Worm (Caenorhabditis elegans) whole organism, young adult: ENCODE data around the gene F37A8.1.

Experiments used
- B0035.1 ChIP-seq: sonication (generic microtip); optimal IDR thresholded peaks from 2 replicates; lab custom pipeline; 2016; ENCODE audit warnings: missing genetic modification characterization, mild to moderate bottlenecking, missing compliant biosample characterization, missing genotype, missing genetic modification reagents
- B0261.1 ChIP-seq: sonication (generic microtip); optimal IDR thresholded peaks from 2 replicates; lab custom pipeline; 2016; ENCODE audit warnings: mild to moderate bottlenecking, missing genetic modification characterization, moderate library complexity, missing compliant biosample characterization
- C06A6.2 ChIP-seq: fragments of 200-800 bp; sonication (Bioruptor generic); conservative IDR thresholded peaks from 2 replicates; pipeline ENCODE4 v1.3.6; 2022; ENCODE audit warnings: missing genetic modification characterization, missing compliant biosample characterization
- C17E4.6 ChIP-seq: fragments of 200-800 bp; sonication (Bioruptor generic); IDR thresholded peaks from 2 replicates; pipeline ENCODE4 v1.3.6; 2022; ENCODE audit warnings: missing genetic modification reagents, missing genetic modification characterization, missing compliant biosample characterization
- F39B2.1 ChIP-seq: fragments of 200-800 bp; sonication (Bioruptor generic); IDR thresholded peaks from 2 replicates; pipeline ENCODE4 v1.3.6; 2022; ENCODE audit warnings: missing genetic modification reagents, missing genetic modification characterization, missing compliant biosample characterization
- F57A8.1 ChIP-seq: fragments of 200-800 bp; sonication (Bioruptor generic); optimal IDR thresholded peaks from 2 replicates; lab custom pipeline; 2018; ENCODE audit warnings: mild to moderate bottlenecking, missing genetic modification characterization, moderate library complexity, missing compliant biosample characterization
- F57C9.4 ChIP-seq: sonication (generic microtip); optimal IDR thresholded peaks from 2 replicates; lab custom pipeline; 2017; ENCODE audit warnings: mild to moderate bottlenecking, missing genetic modification characterization, missing compliant biosample characterization
- Y56A3A.18 ChIP-seq: fragments of 200-800 bp; sonication (Bioruptor generic); IDR thresholded peaks from 2 replicates; pipeline ENCODE4 v1.3.6; 2022; ENCODE audit warnings: missing genetic modification reagents, missing genetic modification characterization, missing compliant biosample characterization
- Y67H2A.10 ChIP-seq: fragments of 200-800 bp; sonication (Bioruptor generic); conservative IDR thresholded peaks from 2 replicates; pipeline ENCODE4 v1.3.6; 2022; ENCODE audit warnings: missing genetic modification reagents, missing genetic modification characterization, missing compliant biosample characterization
- Y79H2A.3 ChIP-seq: fragments of 200-800 bp; sonication (Bioruptor generic); conservative IDR thresholded peaks from 2 replicates; pipeline ENCODE4 v1.3.6; 2022; ENCODE audit warnings: missing genetic modification reagents, missing genetic modification characterization, missing compliant biosample characterization
- ZK185.1 ChIP-seq: sonication (generic microtip); optimal IDR thresholded peaks from 2 replicates; lab custom pipeline; 2016; ENCODE audit warnings: mild to moderate bottlenecking, missing genetic modification characterization, missing compliant biosample characterization; ENCODE audit not compliant: poor library complexity, severe bottlenecking
- ama-1 ChIP-seq, 3 experiments: fragments of 150-350 bp in 1 of 3; sonication (generic microtip) in 2 of 3; optimal IDR thresholded peaks; 2 replicates each; lab custom pipeline; 2014 to 2018; ENCODE audit warnings: missing biosample characterization in 2 of 3, missing genetic modification characterization in 2 of 3, missing genetic modification reagents in 2 of 3
- aptf-3 ChIP-seq: fragments of 200-800 bp; sonication (Bioruptor generic); IDR thresholded peaks from 2 replicates; pipeline ENCODE4 v1.3.6; 2022; ENCODE audit warnings: missing genetic modification characterization, missing compliant biosample characterization
- athp-1 ChIP-seq: sonication (generic microtip); optimal IDR thresholded peaks from 2 replicates; lab custom pipeline; 2017; ENCODE audit warnings: mild to moderate bottlenecking, missing genetic modification characterization, missing compliant biosample characterization
- attf-3 ChIP-seq: fragments of 200-800 bp; sonication (Bioruptor generic); conservative IDR thresholded peaks from 2 replicates; pipeline ENCODE4 v1.3.6; 2022; ENCODE audit warnings: missing genetic modification reagents, missing genetic modification characterization, missing compliant biosample characterization
- attf-5 ChIP-seq: fragments of 200-800 bp; sonication (Bioruptor generic); optimal IDR thresholded peaks from 2 replicates; lab custom pipeline; 2018; ENCODE audit warnings: mild to moderate bottlenecking, missing genetic modification characterization, missing compliant biosample characterization
- attf-6 ChIP-seq: fragments of 200-800 bp; sonication (Bioruptor generic); IDR thresholded peaks from 2 replicates; pipeline ENCODE4 v1.3.6; 2022; ENCODE audit warnings: missing genetic modification reagents, missing genetic modification characterization, missing compliant biosample characterization
- cebp-1 ChIP-seq, 2 experiments: fragments of 200-800 bp in 1 of 2; sonication (Bioruptor generic) in 1 of 2; sonication (generic microtip) in 1 of 2; IDR thresholded peaks in 1 of 2; optimal IDR thresholded peaks in 1 of 2; 2 replicates each; pipeline versions ENCODE4 v1.3.6 to Lab custom; 2017 to 2022; ENCODE audit warnings: missing compliant biosample characterization in 2 of 2, missing genetic modification characterization in 2 of 2, mild to moderate bottlenecking in 1 of 2, missing genetic modification reagents in 1 of 2, moderate library complexity in 1 of 2
- cebp-2 ChIP-seq: fragments of 200-800 bp; sonication (Bioruptor generic); IDR thresholded peaks from 2 replicates; pipeline ENCODE4 v1.3.6; 2022; ENCODE audit warnings: missing genetic modification characterization, missing compliant biosample characterization
- ceh-100 ChIP-seq: fragments of 200-800 bp; sonication (Bioruptor generic); IDR thresholded peaks from 2 replicates; pipeline ENCODE4 v1.3.6; 2022; ENCODE audit warnings: missing genetic modification reagents, missing genetic modification characterization, missing compliant biosample characterization
- ceh-27 ChIP-seq: fragments of 200-800 bp; sonication (Bioruptor generic); optimal IDR thresholded peaks from 2 replicates; lab custom pipeline; 2018; ENCODE audit warnings: mild to moderate bottlenecking, missing genetic modification characterization, moderate library complexity, missing compliant biosample characterization
- ceh-79 ChIP-seq: sonication (generic microtip); optimal IDR thresholded peaks from 2 replicates; lab custom pipeline; 2017; ENCODE audit warnings: mild to moderate bottlenecking, missing genetic modification characterization, missing compliant biosample characterization
- chd-7 ChIP-seq: sonication (generic microtip); optimal IDR thresholded peaks from 2 replicates; lab custom pipeline; 2016; ENCODE audit warnings: mild to moderate bottlenecking, missing genetic modification characterization, moderate library complexity, missing compliant biosample characterization
- dox-1 ChIP-seq: fragments of 200-800 bp; sonication (Bioruptor generic); IDR thresholded peaks from 2 replicates; pipeline ENCODE4 v1.3.6; 2022; ENCODE audit warnings: missing genetic modification reagents, missing genetic modification characterization, missing compliant biosample characterization
- egl-18 ChIP-seq: fragments of 200-800 bp; sonication (Bioruptor generic); IDR thresholded peaks from 2 replicates; pipeline ENCODE4 v1.3.6; 2022; ENCODE audit warnings: missing genetic modification reagents, missing genetic modification characterization, missing compliant biosample characterization
- ets-4 ChIP-seq: fragments of 200-800 bp; sonication (Bioruptor generic); optimal IDR thresholded peaks from 2 replicates; lab custom pipeline; 2018; ENCODE audit warnings: mild to moderate bottlenecking, missing genetic modification characterization, missing compliant biosample characterization
- fkh-3 ChIP-seq: sonication (generic microtip); optimal IDR thresholded peaks from 2 replicates; lab custom pipeline; 2016; ENCODE audit warnings: mild to moderate bottlenecking, missing genetic modification characterization, missing compliant biosample characterization
- hlh-12 ChIP-seq: sonication (generic microtip); optimal IDR thresholded peaks from 2 replicates; lab custom pipeline; 2016; ENCODE audit warnings: missing genetic modification characterization, missing compliant biosample characterization
- hmg-20 ChIP-seq: fragments of 200-800 bp; sonication (Bioruptor generic); IDR thresholded peaks from 2 replicates; pipeline ENCODE4 v1.3.6; 2022; ENCODE audit warnings: missing genetic modification reagents, missing genetic modification characterization, missing compliant biosample characterization
- lag-1 ChIP-seq: fragments of 200-800 bp; sonication (Bioruptor generic); IDR thresholded peaks from 2 replicates; pipeline ENCODE4 v1.3.6; 2022; ENCODE audit warnings: missing genetic modification reagents, missing genetic modification characterization, missing compliant biosample characterization
- lin-35 ChIP-seq, 3 experiments: fragments of 150-350 bp in 2 of 3; sonication (generic microtip) in 1 of 3; optimal IDR thresholded peaks; 2 replicates each; lab custom pipeline; 2014 to 2018; ENCODE audit warnings: missing biosample characterization in 3 of 3, missing genetic modification characterization in 3 of 3, missing genetic modification reagents in 3 of 3
- lin-54 ChIP-seq: fragments of 200-800 bp; sonication (Bioruptor generic); optimal IDR thresholded peaks from 2 replicates; lab custom pipeline; 2018; ENCODE audit warnings: mild to moderate bottlenecking, missing genetic modification characterization, missing compliant biosample characterization
- lsl-1 ChIP-seq: fragments of 200-800 bp; sonication (Bioruptor generic); optimal IDR thresholded peaks from 2 replicates; lab custom pipeline; 2018; ENCODE audit warnings: mild to moderate bottlenecking, missing genetic modification characterization, moderate library complexity, missing compliant biosample characterization
- madf-3 ChIP-seq: fragments of 200-800 bp; sonication (Bioruptor generic); IDR thresholded peaks from 2 replicates; pipeline ENCODE4 v1.3.6; 2022; ENCODE audit warnings: missing genetic modification reagents, missing genetic modification characterization, missing compliant biosample characterization
- madf-6 ChIP-seq: fragments of 200-800 bp; sonication (Bioruptor generic); IDR thresholded peaks from 2 replicates; pipeline ENCODE4 v1.3.6; 2022; ENCODE audit warnings: missing genetic modification reagents, missing genetic modification characterization, missing compliant biosample characterization
- mes-4 ChIP-seq: sonication (generic microtip); optimal IDR thresholded peaks from 2 replicates; lab custom pipeline; 2016; ENCODE audit warnings: missing genotype, missing genetic modification characterization, missing compliant biosample characterization
- nfya-1 ChIP-seq: sonication (generic microtip); optimal IDR thresholded peaks from 2 replicates; lab custom pipeline; 2017; ENCODE audit warnings: antibody characterized with exemption, missing compliant biosample characterization, missing genetic modification characterization, borderline replicate concordance; ENCODE audit not compliant: insufficient read depth
- nfya-2 ChIP-seq: fragments of 200-800 bp; sonication (Bioruptor generic); IDR thresholded peaks from 2 replicates; pipeline ENCODE4 v1.3.6; 2022; ENCODE audit warnings: missing genetic modification reagents, missing genetic modification characterization, missing compliant biosample characterization
- nfyb-1 ChIP-seq: fragments of 200-800 bp; sonication (Bioruptor generic); IDR thresholded peaks from 2 replicates; pipeline ENCODE4 v1.3.6; 2022; ENCODE audit warnings: missing genetic modification reagents, missing genetic modification characterization, missing compliant biosample characterization
- nhr-27 ChIP-seq: fragments of 200-800 bp; sonication (Bioruptor generic); optimal IDR thresholded peaks from 2 replicates; lab custom pipeline; 2018; ENCODE audit warnings: mild to moderate bottlenecking, missing genetic modification characterization, moderate library complexity, missing compliant biosample characterization
- nhr-80 ChIP-seq: sonication (generic microtip); optimal IDR thresholded peaks from 2 replicates; lab custom pipeline; 2016; ENCODE audit warnings: missing genetic modification characterization, missing compliant biosample characterization
- pbrm-1 ChIP-seq: fragments of 200-800 bp; sonication (Bioruptor generic); IDR thresholded peaks from 2 replicates; pipeline ENCODE4 v1.3.6; 2022; ENCODE audit warnings: missing genetic modification reagents, missing genetic modification characterization, missing compliant biosample characterization
- rcor-1 ChIP-seq: fragments of 200-800 bp; sonication (Bioruptor generic); IDR thresholded peaks from 2 replicates; pipeline ENCODE4 v1.3.6; 2022; ENCODE audit warnings: missing genetic modification reagents, missing genetic modification characterization, missing compliant biosample characterization
- snpc-4 ChIP-seq, 5 experiments: fragments of 150-350 bp in 1 of 5; sonication (generic microtip) in 4 of 5; optimal IDR thresholded peaks; 2 replicates each; lab custom pipeline; 2014 to 2018; ENCODE audit warnings: missing genetic modification characterization in 5 of 5, missing biosample characterization in 3 of 5, antibody characterized with exemption in 2 of 5, mild to moderate bottlenecking in 2 of 5, missing compliant biosample characterization in 2 of 5, missing genotype in 2 of 5, moderate library complexity in 2 of 5, missing genetic modification reagents in 1 of 5
- unc-62 ChIP-seq: fragments of 150-350 bp; optimal IDR thresholded peaks from 2 replicates; lab custom pipeline; 2014; ENCODE audit warnings: missing biosample characterization, missing genetic modification reagents, missing genetic modification characterization
- zfh-2 ChIP-seq: fragments of 200-800 bp; sonication (Bioruptor generic); conservative IDR thresholded peaks from 2 replicates; pipeline ENCODE4 v1.3.6; 2022; ENCODE audit warnings: missing genetic modification reagents, missing genetic modification characterization, missing compliant biosample characterization
- ztf-28 ChIP-seq: fragments of 200-800 bp; sonication (Bioruptor generic); IDR thresholded peaks from 2 replicates; pipeline ENCODE4 v1.3.6; 2022; ENCODE audit warnings: missing genetic modification reagents, missing genetic modification characterization, missing compliant biosample characterization

The F37A8.1 gene

ce11 chrIII:3916624-3917023 is 11.6 kb upstream of the F37A8.1 start, which contains the start of gene ccdc-47 (continued):
- no peak for TF ChIP-seq hlh-12 (tag; lab: Kevin White, UChicago)
- peak; percentile 50 for TF ChIP-seq lin-54
- TF ChIP-seq pbrm-1 (GFP tag; lab: Robert Waterston, UW): peak; percentile 60; the same call in 1 of the 2 replicates
- peak; percentile 73 for TF ChIP-seq dox-1
- TF ChIP-seq B0261.1 (tag; lab: Kevin White, UChicago): no peak
- TF ChIP-seq madf-3 (GFP tag; lab: Robert Waterston, UW): no peak
- TF ChIP-seq Y79H2A.3: no peak
- TF ChIP-seq nfya-1 (tag; lab: Kevin White, UChicago): no peak
- TF ChIP-seq attf-6: no peak
- TF ChIP-seq Y67H2A.10 (GFP tag; lab: Robert Waterston, UW): no peak
- peak; percentile 37 for TF ChIP-seq ceh-27 (GFP tag; lab: Kevin White, UChicago)
- TF ChIP-seq lsl-1 (GFP tag; lab: Kevin White, UChicago): peak; percentile 47
- TF ChIP-seq aptf-3: no peak
- no peak for TF ChIP-seq ets-4 (GFP tag; lab: Kevin White, UChicago)
- no peak for TF ChIP-seq chd-7 (tag; lab: Kevin White, UChicago)
- TF ChIP-seq cebp-1 (GFP tag; IDR thresholded peaks at IDR 0.05; lab: Robert Waterston, UW): no peak
- peak; percentile 69 for TF ChIP-seq cebp-1 (tag; optimal IDR thresholded peaks at IDR 0.05; lab: Kevin White, UChicago)
- 0 out of 2 replicates have a peak, but pooled peaks have one; percentile 23 for TF ChIP-seq ztf-28 (GFP tag; lab: Robert Waterston, UW)
- TF ChIP-seq F57C9.4 (tag; lab: Kevin White, UChicago): no peak
- TF ChIP-seq nfyb-1 (GFP tag; lab: Robert Waterston, UW): 0 out of 2 replicates have a peak, but pooled peaks have one; percentile 20
- TF ChIP-seq Y56A3A.18 (GFP tag; lab: Robert Waterston, UW): no peak
- TF ChIP-seq hmg-20: no peak
- TF ChIP-seq B0035.1 (tag; lab: Kevin White, UChicago): no peak
- TF ChIP-seq snpc-4 (GFP tag; optimal IDR thresholded peaks at IDR 0.05; lab: Kevin White, UChicago): no peak
- peak in 2 of 4 experiments; percentile 47 to 60 for TF ChIP-seq snpc-4 (tag; optimal IDR thresholded peaks at IDR 0.05; lab: Kevin White, UChicago)
- TF ChIP-seq mes-4: no peak
- TF ChIP-seq C06A6.2: 0 out of 2 replicates have a peak, but pooled peaks have one; percentile 31
- no peak for TF ChIP-seq athp-1
- TF ChIP-seq ama-1 (optimal IDR thresholded peaks at IDR 0.05; lab: Kevin White, UChicago): no peak
- TF ChIP-seq ama-1 (GFP tag; optimal IDR thresholded peaks at IDR 0.05; lab: Kevin White, UChicago): no peak
- no peak for TF ChIP-seq lag-1
- peak; percentile 30; the same call in 1 of the 2 replicates for TF ChIP-seq rcor-1 (GFP tag; lab: Robert Waterston, UW)
- TF ChIP-seq nhr-27: no peak
- TF ChIP-seq fkh-3 (tag; lab: Kevin White, UChicago): no peak
- TF ChIP-seq cebp-2 (GFP tag; lab: Robert Waterston, UW): no peak
- TF ChIP-seq attf-3 (GFP tag; lab: Robert Waterston, UW): no peak
- TF ChIP-seq ZK185.1 (tag; lab: Kevin White, UChicago): peak; percentile 63
- TF ChIP-seq zfh-2 (GFP tag; lab: Robert Waterston, UW): no peak
- peak; percentile 76 for TF ChIP-seq madf-6
- no peak for TF ChIP-seq F39B2.1 (GFP tag; lab: Robert Waterston, UW)
- TF ChIP-seq nfya-2 (GFP tag; lab: Robert Waterston, UW): no peak
- 0 out of 2 replicates have a peak, but pooled peaks have one; percentile 32 for TF ChIP-seq ceh-100 (GFP tag; lab: Robert Waterston, UW)
- no peak for TF ChIP-seq F57A8.1 (GFP tag; lab: Kevin White, UChicago)
- TF ChIP-seq lin-35 (GFP tag; optimal IDR thresholded peaks at IDR 0.05; lab: Kevin White, UChicago): peak in 1 of 3 experiments; percentile 67
- TF ChIP-seq ceh-79: no peak
- TF ChIP-seq unc-62 (GFP tag; lab: Kevin White, UChicago): no peak
- TF ChIP-seq C17E4.6: no peak
- TF ChIP-seq attf-5 (GFP tag; lab: Kevin White, UChicago): peak; percentile 60
- no peak for TF ChIP-seq nhr-80 (tag; lab: Kevin White, UChicago)
- no peak for TF ChIP-seq egl-18 (GFP tag; lab: Robert Waterston, UW)
